Fruit fly (Drosophila melanogaster) whole organism, prepupa: ENCODE data around the gene ArfGAP3.

Source experiments
- Blimp-1 ChIP-seq: fragments of 200-800 bp; sonication (Bioruptor generic); optimal IDR thresholded peaks from 3 replicates; lab custom pipeline; 2017; ENCODE audit warnings: missing biosample characterization, missing genetic modification characterization, mild to moderate bottlenecking, moderate library complexity, missing genetic modification reagents
- CG10631 ChIP-seq: fragments of 200-800 bp; sonication (Bioruptor generic); optimal IDR thresholded peaks from 2 replicates; lab custom pipeline; 2016; ENCODE audit warnings: missing biosample characterization, missing genetic modification characterization
- CG10669 ChIP-seq: fragments of 200-800 bp; sonication (Bioruptor generic); optimal IDR thresholded peaks from 3 replicates; lab custom pipeline; 2018; ENCODE audit warnings: missing biosample characterization, mild to moderate bottlenecking, missing genetic modification characterization, moderate library complexity
- CG11294 ChIP-seq: fragments of 200-800 bp; sonication (Bioruptor generic); IDR thresholded peaks from 2 replicates; pipeline ENCODE4 v1.3.6; 2022; ENCODE audit warnings: missing biosample characterization, missing genetic modification characterization
- CG11902 ChIP-seq: fragments of 200-800 bp; sonication (Bioruptor generic); optimal IDR thresholded peaks from 3 replicates; lab custom pipeline; 2016; ENCODE audit warnings: missing biosample characterization, missing genetic modification characterization
- CG15336 ChIP-seq: fragments of 200-800 bp; sonication (Bioruptor generic); IDR thresholded peaks from 2 replicates; pipeline ENCODE4 v1.3.6; 2022; ENCODE audit warnings: missing biosample characterization, missing genetic modification characterization
- CG1621 ChIP-seq: fragments of 200-800 bp; sonication (Bioruptor generic); optimal IDR thresholded peaks from 3 replicates; lab custom pipeline; 2018; ENCODE audit warnings: missing biosample characterization, mild to moderate bottlenecking, missing genetic modification characterization
- CG16779 ChIP-seq: fragments of 200-800 bp; sonication (Bioruptor generic); optimal IDR thresholded peaks from 3 replicates; lab custom pipeline; 2017; ENCODE audit warnings: missing biosample characterization, mild to moderate bottlenecking, missing genetic modification characterization
- CG3032 ChIP-seq: fragments of 200-800 bp; optimal IDR thresholded peaks from 2 replicates; lab custom pipeline; 2019; ENCODE audit warnings: missing biosample characterization, mild to moderate bottlenecking, missing genetic modification characterization, moderate library complexity
- CG31627 ChIP-seq: fragments of 200-800 bp; sonication (Bioruptor generic); optimal IDR thresholded peaks from 3 replicates; lab custom pipeline; 2016; ENCODE audit warnings: missing biosample characterization, missing genetic modification characterization
- CG34406 ChIP-seq: fragments of 200-800 bp; sonication (Bioruptor generic); optimal IDR thresholded peaks from 3 replicates; lab custom pipeline; 2016; ENCODE audit warnings: missing biosample characterization, missing genetic modification characterization
- CG3919 ChIP-seq: fragments of 200-800 bp; sonication (Bioruptor generic); optimal IDR thresholded peaks from 3 replicates; lab custom pipeline; 2016; ENCODE audit warnings: missing biosample characterization, missing genetic modification characterization
- CG6808 ChIP-seq: fragments of 200-800 bp; sonication (Bioruptor generic); optimal IDR thresholded peaks from 3 replicates; lab custom pipeline; 2017; ENCODE audit warnings: missing biosample characterization, missing genetic modification characterization, mild to moderate bottlenecking, moderate library complexity, missing genetic modification reagents
- CG6854 ChIP-seq: fragments of 200-800 bp; sonication (Bioruptor generic); optimal IDR thresholded peaks from 2 replicates; lab custom pipeline; 2017; ENCODE audit warnings: missing biosample characterization, mild to moderate bottlenecking, missing genetic modification characterization
- CG8119 ChIP-seq: fragments of 200-800 bp; sonication (Bioruptor generic); IDR thresholded peaks from 3 replicates; pipeline ENCODE4 v1.3.6; 2022; ENCODE audit warnings: missing biosample characterization, missing genetic modification characterization
- CG8632 ChIP-seq: fragments of 200-800 bp; sonication (Bioruptor generic); optimal IDR thresholded peaks from 3 replicates; lab custom pipeline; 2016; ENCODE audit warnings: missing biosample characterization, missing genetic modification characterization
- CG9139 ChIP-seq: fragments of 200-800 bp; sonication (Bioruptor generic); optimal IDR thresholded peaks from 3 replicates; lab custom pipeline; 2017; ENCODE audit warnings: missing biosample characterization, mild to moderate bottlenecking, missing genetic modification characterization
- Eip78C ChIP-seq: fragments of 200-800 bp; sonication (Bioruptor generic); peaks from one replicate; lab custom pipeline; 2016; ENCODE audit warnings: missing biosample characterization, missing genetic modification characterization
- Eip93F ChIP-seq: fragments of 200-800 bp; sonication (Bioruptor generic); optimal IDR thresholded peaks from 2 replicates; lab custom pipeline; 2016; ENCODE audit warnings: missing biosample characterization, mild to moderate bottlenecking, missing genetic modification characterization
- Ets21C ChIP-seq: fragments of 200-800 bp; sonication (Bioruptor generic); optimal IDR thresholded peaks from 3 replicates; lab custom pipeline; 2016; ENCODE audit warnings: missing biosample characterization, missing genetic modification characterization
- Hr38 ChIP-seq: sonication (Bioruptor generic); optimal IDR thresholded peaks from 2 replicates; lab custom pipeline; 2016; ENCODE audit warnings: missing biosample characterization, missing genetic modification characterization
- Lpt ChIP-seq: fragments of 200-800 bp; sonication (Bioruptor generic); optimal IDR thresholded peaks from 3 replicates; lab custom pipeline; 2016; ENCODE audit warnings: missing biosample characterization, missing genetic modification characterization
- Met ChIP-seq: fragments of 200-800 bp; sonication (Bioruptor generic); optimal IDR thresholded peaks from 3 replicates; lab custom pipeline; 2016; ENCODE audit warnings: missing biosample characterization, missing genetic modification characterization
- OdsH ChIP-seq: fragments of 200-800 bp; sonication (Bioruptor generic); optimal IDR thresholded peaks from 3 replicates; lab custom pipeline; 2016; ENCODE audit warnings: missing biosample characterization, missing genetic modification characterization
- Smox ChIP-seq: fragments of 200-800 bp; sonication (Bioruptor generic); optimal IDR thresholded peaks from 3 replicates; lab custom pipeline; 2016; ENCODE audit warnings: missing biosample characterization, missing genetic modification characterization
- achi ChIP-seq: fragments of 200-800 bp; sonication (Bioruptor generic); optimal IDR thresholded peaks from 3 replicates; lab custom pipeline; 2016; ENCODE audit warnings: missing biosample characterization, missing genetic modification characterization
- dsx ChIP-seq: fragments of 200-800 bp; optimal IDR thresholded peaks from 3 replicates; lab custom pipeline; 2019; ENCODE audit warnings: missing biosample characterization, mild to moderate bottlenecking, missing genetic modification characterization, moderate library complexity; ENCODE audit not compliant: poor library complexity, severe bottlenecking
- eg ChIP-seq: fragments of 200-800 bp; sonication (Bioruptor generic); IDR thresholded peaks from 3 replicates; pipeline ENCODE4 v1.3.6; 2022; ENCODE audit warnings: missing biosample characterization, missing genetic modification characterization
- esn ChIP-seq: fragments of 200-800 bp; sonication (Bioruptor generic); optimal IDR thresholded peaks from 2 replicates; lab custom pipeline; 2016; ENCODE audit warnings: missing biosample characterization, mild to moderate bottlenecking, missing genetic modification characterization, moderate library complexity
- fd59A ChIP-seq: fragments of 200-800 bp; sonication (Bioruptor generic); optimal IDR thresholded peaks from 2 replicates; lab custom pipeline; 2017; ENCODE audit warnings: missing biosample characterization, mild to moderate bottlenecking, missing genetic modification characterization, missing genetic modification reagents
- fd85E ChIP-seq: fragments of 200-800 bp; sonication (Bioruptor generic); optimal IDR thresholded peaks from 3 replicates; lab custom pipeline; 2016; ENCODE audit warnings: missing biosample characterization, missing genetic modification characterization
- fkh ChIP-seq: fragments of 200-800 bp; sonication (Bioruptor generic); optimal IDR thresholded peaks from 3 replicates; lab custom pipeline; 2017; ENCODE audit warnings: missing biosample characterization, mild to moderate bottlenecking, missing genetic modification characterization, moderate library complexity
- net ChIP-seq: fragments of 200-800 bp; sonication (Bioruptor generic); optimal IDR thresholded peaks from 3 replicates; lab custom pipeline; 2016; ENCODE audit warnings: missing biosample characterization, missing genetic modification characterization
- salr ChIP-seq, 2 experiments: fragments of 200-800 bp; sonication (Bioruptor generic); optimal IDR thresholded peaks; 3 replicates each; lab custom pipeline; 2016 to 2018; ENCODE audit warnings: missing biosample characterization in 2 of 2, missing genetic modification characterization in 2 of 2, mild to moderate bottlenecking in 1 of 2
- spab ChIP-seq: fragments of 200-800 bp; sonication (Bioruptor generic); optimal IDR thresholded peaks from 2 replicates; lab custom pipeline; 2017; ENCODE audit warnings: missing biosample characterization, mild to moderate bottlenecking, missing genetic modification characterization, missing genetic modification reagents
- ss ChIP-seq, 2 experiments: fragments of 200-800 bp; sonication (Bioruptor generic); optimal IDR thresholded peaks; 2 replicates in 1 of 2; 3 replicates in 1 of 2; lab custom pipeline; 2017 to 2018; ENCODE audit warnings: mild to moderate bottlenecking in 2 of 2, missing biosample characterization in 2 of 2, missing genetic modification characterization in 2 of 2, moderate library complexity in 1 of 2
- svp ChIP-seq: fragments of 200-800 bp; sonication (Bioruptor generic); peaks from one replicate; lab custom pipeline; 2016; ENCODE audit warnings: missing biosample characterization, missing genetic modification characterization
- topi ChIP-seq: fragments of 200-800 bp; sonication (Bioruptor generic); optimal IDR thresholded peaks from 3 replicates; lab custom pipeline; 2016; ENCODE audit warnings: missing biosample characterization, missing genetic modification characterization
- vri ChIP-seq: fragments of 200-800 bp; sonication (Bioruptor generic); optimal IDR thresholded peaks from 3 replicates; lab custom pipeline; 2016; ENCODE audit warnings: missing biosample characterization, mild to moderate bottlenecking, missing genetic modification characterization

Gene ArfGAP3

DNA sequence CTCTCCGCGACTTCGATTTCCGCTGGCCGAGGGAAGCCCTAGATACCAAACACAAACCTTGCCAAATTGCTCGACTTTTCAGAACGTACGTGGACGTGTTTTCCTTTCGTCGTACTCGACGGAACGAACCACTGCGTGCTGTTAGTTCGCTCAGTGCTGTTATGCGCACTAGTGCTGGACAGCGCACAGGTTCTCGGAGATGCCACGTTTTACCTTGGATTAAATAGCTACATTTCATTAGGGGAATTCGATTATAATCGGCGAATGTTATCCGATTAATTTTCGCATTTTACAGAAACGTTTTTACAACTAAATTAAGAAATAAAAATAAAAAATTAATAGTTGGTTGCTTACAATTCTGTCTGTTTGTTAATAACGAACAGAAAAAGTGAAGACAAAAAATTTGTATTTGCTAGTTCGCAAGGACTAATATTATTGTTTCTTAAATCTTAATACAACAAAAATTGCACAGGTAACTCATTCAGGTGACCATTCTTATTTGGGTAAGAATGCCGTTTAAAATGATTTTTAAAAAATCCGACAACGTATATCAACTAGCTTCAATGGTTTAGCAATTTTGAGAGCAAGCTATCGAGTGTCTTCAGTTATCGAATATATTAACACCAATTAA is at the start of gene ArfGAP3, which contains the start of gene CG32452 (continued):
- TF ChIP-seq CG1621 (tag; lab: Kevin White, UChicago) (peak; percentile 50), CG6854 (GFP tag; lab: Kevin White, UChicago) (no peak), OdsH (GFP tag; lab: Kevin White, UChicago) (peak; percentile 77), Hr38 (no peak), CG8119 (GFP tag; lab: Robert Waterston, UW) (peak; percentile 63), eg (GFP tag; lab: Robert Waterston, UW) (peak; percentile 85), CG16779 (tag; lab: Kevin White, UChicago) (no peak), Smox (GFP tag; lab: Kevin White, UChicago) (no peak), CG10669 (GFP tag; lab: Kevin White, UChicago) (no peak)

DNA sequence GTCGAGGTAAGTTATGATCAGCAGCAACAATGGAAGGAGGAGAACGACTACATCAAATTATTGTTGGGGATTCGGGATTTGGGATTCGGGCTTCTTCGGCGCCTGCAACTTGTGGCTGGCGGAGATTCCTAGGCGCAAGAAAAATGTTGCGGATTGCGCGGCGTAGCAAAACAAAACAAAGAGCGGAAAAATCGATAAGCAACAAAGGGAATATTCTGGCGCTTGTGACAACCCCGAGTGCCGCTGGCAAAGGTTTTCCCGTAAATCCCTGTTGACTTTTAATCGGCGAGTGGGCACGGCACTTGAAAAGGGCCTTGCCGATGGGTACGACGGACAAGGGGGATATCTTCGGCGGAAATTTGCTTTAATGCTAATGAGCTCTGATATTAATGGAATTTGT is 32.6 kb upstream of the ArfGAP3 start:
- TF ChIP-seq Met (no peak), CG1621 (tag; lab: Kevin White, UChicago) (no peak), achi (GFP tag; lab: Kevin White, UChicago) (no peak), CG6854 (GFP tag; lab: Kevin White, UChicago) (no peak), CG11294 (no peak), CG34406 (GFP tag; lab: Kevin White, UChicago) (no peak), Blimp-1 (GFP tag; lab: Kevin White, UChicago) (no peak), vri (GFP tag; lab: Kevin White, UChicago) (no peak), CG10669 (GFP tag; lab: Kevin White, UChicago) (no peak), net (GFP tag; lab: Kevin White, UChicago) (no peak)
- TF ChIP-seq, all 60 proteins: peak for 0

- peak; percentile 57 for TF ChIP-seq svp (GFP tag; lab: Kevin White, UChicago)
- TF ChIP-seq dsx (GFP tag; lab: Kevin White, UChicago), result peak; percentile 39
- TF ChIP-seq CG3032, result peak; percentile 9
- peak; percentile 21 to 34 for TF ChIP-seq ss (GFP tag; optimal IDR thresholded peaks at IDR 0.05; lab: Kevin White, UChicago)
- peak; percentile 69 for TF ChIP-seq Eip78C
- no peak for TF ChIP-seq Ets21C (GFP tag; lab: Kevin White, UChicago)
- peak; percentile 29 for TF ChIP-seq CG3919 (GFP tag; lab: Kevin White, UChicago)
- no peak for TF ChIP-seq topi (GFP tag; lab: Kevin White, UChicago)
- TF ChIP-seq CG1621 (tag; lab: Kevin White, UChicago), result peak; percentile 63
- TF ChIP-seq Lpt (GFP tag; lab: Kevin White, UChicago), result no peak
- TF ChIP-seq OdsH (GFP tag; lab: Kevin White, UChicago), result no peak
Measured at dm6 chr3L:22749147-22749550, 31.8 kb upstream of the ArfGAP3 start, which contains the start of gene SPoCk. SPoCk (plus strand) TSS chr3L:22749444.

DNA sequence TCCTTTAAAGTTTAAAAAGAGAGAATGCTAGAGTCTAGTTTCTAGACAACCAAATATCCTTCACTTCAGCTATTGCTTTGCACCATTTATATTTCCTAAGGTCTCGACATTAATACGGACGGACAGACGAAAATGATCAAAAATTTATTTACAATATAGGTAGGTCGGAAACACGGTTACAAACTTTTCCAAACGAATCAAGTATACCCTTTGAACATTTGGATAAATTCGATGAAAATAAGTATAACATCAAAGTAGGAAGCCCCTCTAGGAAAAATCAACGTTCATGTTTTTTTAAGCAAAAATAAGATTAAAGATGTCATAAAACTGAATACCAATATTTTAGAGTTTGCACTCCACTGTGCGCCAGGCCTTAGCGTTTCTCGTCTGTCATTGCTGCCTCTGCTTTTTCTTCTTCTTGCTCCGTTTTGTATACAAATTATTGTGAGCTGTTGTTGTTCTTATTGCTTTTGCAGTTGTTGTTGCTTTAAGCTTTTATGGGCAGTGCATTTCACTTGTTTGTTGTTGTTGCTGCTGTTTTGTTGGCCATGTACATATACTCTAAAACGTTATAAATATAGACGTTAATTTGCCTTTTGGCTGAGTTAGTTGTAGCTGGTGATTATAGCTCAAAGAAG is 25.7 kb upstream of the ArfGAP3 start:
- TF ChIP-seq CG15336 (GFP tag; lab: Robert Waterston, UW) (peak; percentile 22; the same call in 1 of the 2 replicates), Lpt (GFP tag; lab: Kevin White, UChicago) (no peak), Smox (GFP tag; lab: Kevin White, UChicago) (peak; percentile 42), CG6854 (GFP tag; lab: Kevin White, UChicago) (no peak), Eip93F (GFP tag; lab: Kevin White, UChicago) (no peak), Blimp-1 (GFP tag; lab: Kevin White, UChicago) (no peak), CG11902 (GFP tag; lab: Kevin White, UChicago) (no peak), salr (GFP tag; optimal IDR thresholded peaks at IDR 0.05; lab: Kevin White, UChicago) (peak in 1 of 2 experiments; percentile 66), CG10631 (GFP tag; lab: Kevin White, UChicago) (peak; percentile 51), eg (GFP tag; lab: Robert Waterston, UW) (no peak), fd59A (GFP tag; lab: Kevin White, UChicago) (peak; percentile 43), spab (no peak), CG6808 (GFP tag; lab: Kevin White, UChicago) (peak; percentile 24), fkh (GFP tag; lab: Kevin White, UChicago) (no peak), CG9139 (GFP tag; lab: Kevin White, UChicago) (no peak), Met (peak; percentile 48), esn (GFP tag; lab: Kevin White, UChicago) (peak; percentile 47), CG3919 (GFP tag; lab: Kevin White, UChicago) (peak; percentile 41), CG8632 (GFP tag; lab: Kevin White, UChicago) (peak; percentile 9), CG31627 (GFP tag; lab: Kevin White, UChicago) (peak; percentile 33), CG1621 (tag; lab: Kevin White, UChicago) (no peak), ss (GFP tag; optimal IDR thresholded peaks at IDR 0.05; lab: Kevin White, UChicago) (no peak), CG34406 (GFP tag; lab: Kevin White, UChicago) (peak; percentile 4), Eip78C (peak; percentile 84), Ets21C (GFP tag; lab: Kevin White, UChicago) (no peak), CG16779 (tag; lab: Kevin White, UChicago) (no peak), svp (GFP tag; lab: Kevin White, UChicago) (peak; percentile 57), net (GFP tag; lab: Kevin White, UChicago) (peak; percentile 26), fd85E (no peak), OdsH (GFP tag; lab: Kevin White, UChicago) (peak; percentile 65), topi (GFP tag; lab: Kevin White, UChicago) (peak; percentile 38)
